Worm (Caenorhabditis elegans) whole organism, young adult: ENCODE data around the gene C24H12.4.

Source experiments
- C17E4.6 ChIP-seq: fragments of 200-800 bp; sonication (Bioruptor generic); IDR thresholded peaks from 2 replicates; pipeline ENCODE4 v1.3.6; 2022; ENCODE audit warnings: missing genetic modification reagents, missing genetic modification characterization, missing compliant biosample characterization
- F37B4.10 ChIP-seq: fragments of 200-800 bp; sonication (Bioruptor generic); IDR thresholded peaks from 2 replicates; pipeline ENCODE4 v1.3.6; 2022; ENCODE audit warnings: missing genetic modification characterization, missing compliant biosample characterization
- ama-1 ChIP-seq, 3 experiments: fragments of 150-350 bp in 1 of 3; sonication (generic microtip) in 2 of 3; optimal IDR thresholded peaks; 2 replicates each; lab custom pipeline; 2014 to 2018; ENCODE audit warnings: missing biosample characterization in 2 of 3, missing genetic modification characterization in 2 of 3, missing genetic modification reagents in 2 of 3
- die-1 ChIP-seq: sonication (generic microtip); optimal IDR thresholded peaks from 2 replicates; lab custom pipeline; 2016; ENCODE audit warnings: missing genotype, mild to moderate bottlenecking, missing genetic modification characterization, missing compliant biosample characterization
- hlh-12 ChIP-seq: sonication (generic microtip); optimal IDR thresholded peaks from 2 replicates; lab custom pipeline; 2016; ENCODE audit warnings: missing genetic modification characterization, missing compliant biosample characterization
- lir-1 ChIP-seq: fragments of 200-800 bp; sonication (Bioruptor generic); conservative IDR thresholded peaks from 2 replicates; pipeline ENCODE4 v1.3.6; 2022; ENCODE audit warnings: missing genetic modification reagents, missing genetic modification characterization, missing compliant biosample characterization
- madf-10 ChIP-seq: sonication (generic microtip); optimal IDR thresholded peaks from 2 replicates; lab custom pipeline; 2016; ENCODE audit warnings: mild to moderate bottlenecking, missing genetic modification characterization, missing compliant biosample characterization
- mxl-1 ChIP-seq: sonication (generic microtip); optimal IDR thresholded peaks from 2 replicates; lab custom pipeline; 2016; ENCODE audit warnings: missing genetic modification characterization, missing compliant biosample characterization
- rpc-1 ChIP-seq, 2 experiments: fragments of 150-350 bp in 1 of 2; sonication (generic microtip) in 1 of 2; optimal IDR thresholded peaks; 2 replicates each; lab custom pipeline; 2014 to 2018; ENCODE audit warnings: missing biosample characterization in 1 of 2, missing genetic modification characterization in 1 of 2, missing genetic modification reagents in 1 of 2, missing genotype in 1 of 2
- snpc-4 ChIP-seq, 5 experiments: fragments of 150-350 bp in 1 of 5; sonication (generic microtip) in 4 of 5; optimal IDR thresholded peaks; 2 replicates each; lab custom pipeline; 2014 to 2018; ENCODE audit warnings: missing genetic modification characterization in 5 of 5, missing biosample characterization in 3 of 5, antibody characterized with exemption in 2 of 5, mild to moderate bottlenecking in 2 of 5, missing compliant biosample characterization in 2 of 5, missing genotype in 2 of 5, moderate library complexity in 2 of 5, missing genetic modification reagents in 1 of 5
- tbx-9 ChIP-seq: sonication (generic microtip); optimal IDR thresholded peaks from 2 replicates; lab custom pipeline; 2016; ENCODE audit warnings: borderline replicate concordance, missing genetic modification characterization, inconsistent platforms, missing compliant biosample characterization
- ztf-18 ChIP-seq: sonication (generic microtip); optimal IDR thresholded peaks from 2 replicates; lab custom pipeline; 2016; ENCODE audit warnings: missing genotype, mild to moderate bottlenecking, missing genetic modification characterization, missing compliant biosample characterization
- ztf-6 ChIP-seq: fragments of 200-800 bp; sonication (Bioruptor generic); IDR thresholded peaks from 2 replicates; pipeline ENCODE4 v1.3.6; 2022; ENCODE audit warnings: missing genetic modification reagents, missing genetic modification characterization, missing compliant biosample characterization

- TF ChIP-seq rpc-1 (optimal IDR thresholded peaks at IDR 0.05; lab: Kevin White, UChicago) (no peak), rpc-1 (tag; optimal IDR thresholded peaks at IDR 0.05; lab: Kevin White, UChicago) (no peak), C17E4.6 (GFP tag; lab: Robert Waterston, UW) (no peak), die-1 (tag; lab: Kevin White, UChicago) (no peak), ama-1 (optimal IDR thresholded peaks at IDR 0.05; lab: Kevin White, UChicago) (no peak), ama-1 (GFP tag; optimal IDR thresholded peaks at IDR 0.05; lab: Kevin White, UChicago) (no peak), ztf-6 (GFP tag; lab: Robert Waterston, UW) (no peak), mxl-1 (tag; lab: Kevin White, UChicago) (no peak), F37B4.10 (GFP tag; lab: Robert Waterston, UW) (no peak), snpc-4 (GFP tag; optimal IDR thresholded peaks at IDR 0.05; lab: Kevin White, UChicago) (no peak), snpc-4 (tag; optimal IDR thresholded peaks at IDR 0.05; lab: Kevin White, UChicago) (no peak), tbx-9 (tag; lab: Kevin White, UChicago) (no peak), hlh-12 (tag; lab: Kevin White, UChicago) (no peak), madf-10 (no peak), lir-1 (GFP tag; lab: Robert Waterston, UW) (no peak), ztf-18 (no peak)
Measured at ce11 chrII:367455-367854, 43.6 kb upstream of the C24H12.4 start, which contains the start of gene ptr-3.
